Fruit fly (Drosophila melanogaster): Measurements from ENCODE around the gene Nedd8.

Nedd8 gene

DNA sequence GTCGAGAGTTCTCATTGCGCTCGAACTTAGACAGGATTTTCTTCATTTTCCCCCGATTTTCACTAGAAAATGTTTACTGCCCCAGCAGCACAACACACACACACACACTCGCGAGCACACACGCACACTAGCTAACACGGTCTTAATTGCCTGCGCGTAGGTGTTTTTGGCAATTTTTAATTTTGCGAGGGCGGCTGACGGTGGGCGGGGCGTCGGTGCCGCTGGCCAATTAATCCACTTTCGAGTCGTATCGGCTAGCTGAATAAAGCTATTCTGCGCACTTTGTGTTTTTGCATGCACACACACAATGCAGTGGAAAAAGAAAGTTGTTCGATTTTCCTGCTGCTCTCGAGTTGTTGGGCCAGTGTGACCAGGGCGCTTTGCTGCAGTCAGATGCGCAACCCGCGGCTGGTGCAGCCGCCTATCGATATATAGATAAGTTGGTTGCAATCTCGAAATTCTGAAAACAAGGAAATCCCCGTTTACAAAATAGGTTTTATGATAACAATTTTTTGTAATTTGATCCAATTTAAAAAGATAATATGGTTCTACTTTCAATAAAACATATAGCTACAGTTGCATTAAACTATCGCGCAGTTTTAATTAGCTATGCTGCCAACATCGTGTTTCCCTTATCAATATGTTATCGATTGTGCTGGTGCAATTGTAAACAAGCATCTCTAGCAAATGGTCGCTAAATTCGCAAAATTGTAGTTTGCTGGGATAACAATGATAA, 16.9 kb upstream of the Nedd8 start, which contains the start of the genes Nak and Tango6 (continued):
- TF ChIP-seq CG4707 (GFP tag; optimal IDR thresholded peaks at IDR 0.05) (no peak), zen (tag; optimal IDR thresholded peaks at IDR 0.05) (peak; percentile 71), bab2 (GFP tag; optimal IDR thresholded peaks at IDR 0.05) (peak; percentile 26), CG11504 (tag; optimal IDR thresholded peaks at IDR 0.05) (peak; percentile 65), CG6791 (GFP tag; IDR thresholded peaks at IDR 0.05; ENCODE audit: partially characterized antibody) (peak; percentile 83), CG11398 (GFP tag; optimal IDR thresholded peaks at IDR 0.05) (no peak), dimm (GFP tag; IDR thresholded peaks at IDR 0.05) (no peak), CkIIα-i1 (GFP tag; IDR thresholded peaks at IDR 0.05) (no peak), CG3838 (GFP tag; optimal IDR thresholded peaks at IDR 0.05) (peak; percentile 10), slbo (GFP tag; IDR thresholded peaks at IDR 0.05) (peak; percentile 36), shn (GFP tag; optimal IDR thresholded peaks at IDR 0.05) (peak; percentile 23), CG17802 (tag; optimal IDR thresholded peaks at IDR 0.05) (peak; percentile 48), ind (GFP tag; optimal IDR thresholded peaks at IDR 0.05) (peak; percentile 19), Vsx1 (GFP tag; optimal IDR thresholded peaks at IDR 0.05) (peak; percentile 100), vvl (GFP tag; IDR thresholded peaks at IDR 0.05) (0 out of 2 replicates have a peak, but pooled peaks have one; percentile 22), nerfin-1 (tag; optimal IDR thresholded peaks at IDR 0.05) (peak; percentile 4), nau (GFP tag; optimal IDR thresholded peaks at IDR 0.05) (peak; percentile 37), zf30C (GFP tag; optimal IDR thresholded peaks at IDR 0.05) (no peak), CG4820 (GFP tag; optimal IDR thresholded peaks at IDR 0.05) (no peak), hkb (optimal IDR thresholded peaks at IDR 0.05) (peak; percentile 90), hkb (GFP tag; IDR thresholded peaks at IDR 0.05) (no peak), az2 (GFP tag; optimal IDR thresholded peaks at IDR 0.05) (no peak), toy (GFP tag; IDR thresholded peaks at IDR 0.05) (no peak), MESR4 (GFP tag; optimal IDR thresholded peaks at IDR 0.05) (peak; percentile 88), hbn (GFP tag; IDR thresholded peaks at IDR 0.05; ENCODE audit: partially characterized antibody) (peak; percentile 90), CG9609 (GFP tag; optimal IDR thresholded peaks at IDR 0.05) (no peak), CG12219 (GFP tag; optimal IDR thresholded peaks at IDR 0.05) (no peak), Awh (GFP tag; IDR thresholded peaks at IDR 0.05) (no peak), CG3163 (GFP tag; optimal IDR thresholded peaks at IDR 0.05) (peak; percentile 4), nom (GFP tag; optimal IDR thresholded peaks at IDR 0.05) (no peak), seq (GFP tag; IDR thresholded peaks at IDR 0.05) (0 out of 2 replicates have a peak, but pooled peaks have one; percentile 25), zfh2 (GFP tag; optimal IDR thresholded peaks at IDR 0.05) (peak; percentile 47), cwo (GFP tag; optimal IDR thresholded peaks at IDR 0.05) (no peak), CTCF (GFP tag; optimal IDR thresholded peaks at IDR 0.05) (peak; percentile 32), disco-r (GFP tag; optimal IDR thresholded peaks at IDR 0.05) (peak; percentile 23), luna (GFP tag; optimal IDR thresholded peaks at IDR 0.05) (peak; percentile 9), Lhr (GFP tag; optimal IDR thresholded peaks at IDR 0.05) (peak; percentile 61), NFAT (GFP tag; IDR thresholded peaks at IDR 0.05) (no peak), Sry-β (GFP tag; optimal IDR thresholded peaks at IDR 0.05) (peak; percentile 83), dpn (GFP tag; optimal IDR thresholded peaks at IDR 0.05) (peak; percentile 10 to 34), GATAe (GFP tag; conservative IDR thresholded peaks at IDR 0.05) (peak; percentile 50; the same call in 1 of the 2 replicates), CG15514 (GFP tag; optimal IDR thresholded peaks at IDR 0.05) (peak; percentile 34), CG9727 (GFP tag; optimal IDR thresholded peaks at IDR 0.05) (peak; percentile 11), Six4 (GFP tag; optimal IDR thresholded peaks at IDR 0.05) (no peak), lmd (GFP tag; IDR thresholded peaks at IDR 0.05) (no peak), Hsf (GFP tag; optimal IDR thresholded peaks at IDR 0.05) (peak; percentile 10), CG8281 (tag; optimal IDR thresholded peaks at IDR 0.05) (no peak), CG3726 (GFP tag; IDR thresholded peaks at IDR 0.05) (no peak), CG13287 (GFP tag; IDR thresholded peaks at IDR 0.05; ENCODE audit: partially characterized antibody) (peak; percentile 97), salm (tag; optimal IDR thresholded peaks at IDR 0.05) (no peak)

All from whole organism, embryonic.